Worm (Caenorhabditis elegans): ENCODE data around the gene Y53C12A.3.
A peak's percentile ranks its signal among the peaks of the same experiment; 100 is the strongest.

Y53C12A.3 gene

DNA sequence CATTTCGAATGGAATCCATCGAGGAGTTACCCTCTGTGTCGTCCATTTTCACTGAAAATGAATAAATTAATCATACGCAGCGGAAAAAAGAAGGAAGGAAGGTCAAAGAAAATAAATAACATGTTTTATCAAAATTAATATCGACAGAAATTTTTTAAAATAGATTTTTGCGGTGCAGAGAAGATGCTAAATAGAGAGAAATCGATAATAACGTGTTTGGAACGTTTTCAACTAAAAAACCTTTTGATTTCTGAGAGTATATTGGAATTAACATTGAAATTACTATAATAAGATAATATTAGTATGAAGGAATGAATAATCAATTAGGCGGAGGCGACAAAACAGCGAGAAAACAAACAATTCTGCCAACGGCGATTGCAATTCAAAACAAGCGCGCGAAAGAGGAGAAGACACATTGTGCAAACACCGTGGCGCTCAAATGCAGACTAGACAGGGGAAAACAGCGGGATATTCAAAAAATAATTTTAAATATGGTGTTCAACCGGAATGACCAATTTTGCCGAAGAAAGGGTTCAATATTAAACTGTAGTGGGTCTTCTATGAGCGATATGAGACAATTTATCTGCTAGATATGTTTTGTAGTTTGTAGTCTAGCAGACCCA, 10.5 kb upstream of the Y53C12A.3 start, which contains the start of gene wee-1.3 (continued):
- TF ChIP-seq saeg-2 (GFP tag; IDR thresholded peaks at IDR 0.05) (no peak), ZK546.5 (tag; optimal IDR thresholded peaks at IDR 0.05) (no peak), spr-1 (tag; optimal IDR thresholded peaks at IDR 0.05) (peak; percentile 12), lsy-2 (tag; optimal IDR thresholded peaks at IDR 0.05) (peak; percentile 30 to 94), lir-3 (tag; optimal IDR thresholded peaks at IDR 0.05) (no peak), set-16 (GFP tag; IDR thresholded peaks at IDR 0.05) (no peak), nhr-77 (tag; optimal IDR thresholded peaks at IDR 0.05) (peak; percentile 63), ZK337.2 (GFP tag; IDR thresholded peaks at IDR 0.05) (no peak), nhr-11 (tag; optimal IDR thresholded peaks at IDR 0.05) (peak; percentile 86), zip-2 (tag; optimal IDR thresholded peaks at IDR 0.05) (no peak), nhr-111 (GFP tag; optimal IDR thresholded peaks at IDR 0.05) (no peak), nhr-102 (tag; optimal IDR thresholded peaks at IDR 0.05) (peak; percentile 8), D1046.2 (GFP tag; IDR thresholded peaks at IDR 0.05) (no peak), arid-1 (GFP tag; conservative IDR thresholded peaks at IDR 0.05) (0 out of 2 replicates have a peak, but pooled peaks have one; percentile 18), ama-1 (optimal IDR thresholded peaks at IDR 0.05) (no peak), ceh-62 (tag; optimal IDR thresholded peaks at IDR 0.05) (no peak), jun-1 (tag; optimal IDR thresholded peaks at IDR 0.05) (no peak), lin-1 (GFP tag; IDR thresholded peaks at IDR 0.05) (no peak), pqm-1 (tag; optimal IDR thresholded peaks at IDR 0.05) (no peak), lin-38 (GFP tag; IDR thresholded peaks at IDR 0.05) (peak; percentile 80), daf-16 (GFP tag; optimal IDR thresholded peaks at IDR 0.05) (no peak), daf-16 (tag; optimal IDR thresholded peaks at IDR 0.05) (no peak), php-3 (GFP tag; IDR thresholded peaks at IDR 0.05) (no peak), hif-1 (tag; optimal IDR thresholded peaks at IDR 0.05) (peak in 1 of 2 experiments; percentile 29), ceh-82 (tag; optimal IDR thresholded peaks at IDR 0.05) (no peak), ces-1 (GFP tag; optimal IDR thresholded peaks at IDR 0.05) (no peak), nhr-28 (tag; optimal IDR thresholded peaks at IDR 0.05) (peak; percentile 60), spr-3 (GFP tag; optimal IDR thresholded peaks at IDR 0.05) (no peak), nhr-76 (tag; optimal IDR thresholded peaks at IDR 0.05) (no peak), nhr-42 (GFP tag; IDR thresholded peaks at IDR 0.05) (no peak), Y105C5A.15 (GFP tag; IDR thresholded peaks at IDR 0.05) (no peak), T26A8.4 (GFP tag; IDR thresholded peaks at IDR 0.05) (no peak), Y75B8A.6 (GFP tag; IDR thresholded peaks at IDR 0.05) (no peak), mep-1 (tag; optimal IDR thresholded peaks at IDR 0.05) (peak; percentile 71), lin-39 (tag; optimal IDR thresholded peaks at IDR 0.05) (no peak), mxl-3 (GFP tag; optimal IDR thresholded peaks at IDR 0.05) (no peak)

DNA sequence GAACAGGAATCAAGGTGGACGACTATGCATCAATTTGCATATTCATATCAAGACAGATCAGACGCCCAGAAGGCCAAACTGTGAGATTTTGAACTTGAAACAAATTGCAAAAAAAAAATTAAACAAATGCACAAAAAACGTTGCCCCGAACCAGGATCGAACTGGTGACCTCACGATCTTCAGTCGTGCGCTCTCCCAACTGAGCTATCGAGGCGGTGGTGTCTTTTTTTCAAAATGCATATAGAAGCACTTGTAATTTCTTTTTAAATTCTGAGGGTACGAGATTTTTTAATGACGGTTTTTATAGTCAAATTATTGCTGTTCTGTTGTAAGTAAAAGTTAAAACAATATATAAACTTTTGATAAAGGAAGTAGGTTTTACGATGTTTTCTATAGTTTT, 7.0 kb upstream of the Y53C12A.3 start:
- no peak for TF ChIP-seq aly-2 (tag; optimal IDR thresholded peaks at IDR 0.05)
- TF ChIP-seq snpc-4 (tag; optimal IDR thresholded peaks at IDR 0.05) = no peak
- peak in 1 of 2 experiments; percentile 29 for TF ChIP-seq daf-16 (GFP tag; optimal IDR thresholded peaks at IDR 0.05)
- no peak for TF ChIP-seq daf-16 (tag; optimal IDR thresholded peaks at IDR 0.05)
- TF ChIP-seq unc-39 (tag; optimal IDR thresholded peaks at IDR 0.05) = no peak
- TF ChIP-seq lim-7 (GFP tag; IDR thresholded peaks at IDR 0.05) = peak; percentile 67
- TF ChIP-seq zip-2 (tag; optimal IDR thresholded peaks at IDR 0.05) = no peak
- peak; percentile 36 for TF ChIP-seq hlh-30 (tag; optimal IDR thresholded peaks at IDR 0.05; ENCODE audit: insufficient read depth)
- no peak for TF ChIP-seq attf-4 (tag; optimal IDR thresholded peaks at IDR 0.05)
- no peak for TF ChIP-seq Y75B8A.6 (GFP tag; IDR thresholded peaks at IDR 0.05)
- TF ChIP-seq R02D3.7 (tag; optimal IDR thresholded peaks at IDR 0.05) = no peak
- TF ChIP-seq fkh-10 (GFP tag; optimal IDR thresholded peaks at IDR 0.05) = no peak
- no peak for TF ChIP-seq rbr-2 (tag; optimal IDR thresholded peaks at IDR 0.05)
- TF ChIP-seq mep-1 (tag; optimal IDR thresholded peaks at IDR 0.05) = peak; percentile 32
- TF ChIP-seq nhr-42 (GFP tag; IDR thresholded peaks at IDR 0.05) = no peak
- TF ChIP-seq lir-3 (tag; optimal IDR thresholded peaks at IDR 0.05) = no peak
- no peak for TF ChIP-seq ctbp-1 (GFP tag; IDR thresholded peaks at IDR 0.05)
- no peak for TF ChIP-seq lin-29 (GFP tag; IDR thresholded peaks at IDR 0.05)
- no peak for TF ChIP-seq Y5F2A.4 (GFP tag; optimal IDR thresholded peaks at IDR 0.05)
- 0 out of 2 replicates have a peak, but pooled peaks have one; percentile 13 for TF ChIP-seq ceh-44 (GFP tag; IDR thresholded peaks at IDR 0.05)
- TF ChIP-seq mdt-29 (GFP tag; IDR thresholded peaks at IDR 0.05) = no peak
- TF ChIP-seq vab-7 (GFP tag; IDR thresholded peaks at IDR 0.05) = peak; percentile 75
- peak; percentile 39; the same call in 1 of the 2 replicates for TF ChIP-seq Y48G9A.11 (GFP tag; IDR thresholded peaks at IDR 0.05)
